Fruit fly (Drosophila melanogaster) whole organism, embryonic: ENCODE results near the gene CG7945.

Experiments
- B-H1 ChIP-seq: fragments of 200-800 bp; sonication (Bioruptor generic); IDR thresholded peaks from 3 replicates; pipeline ENCODE4 v1.3.6; 2022; ENCODE audit warnings: missing biosample characterization, missing genetic modification characterization
- CG10543 ChIP-seq: fragments of 200-800 bp; sonication (Bioruptor generic); optimal IDR thresholded peaks from 3 replicates; lab custom pipeline; 2017; ENCODE audit warnings: missing biosample characterization, mild to moderate bottlenecking, missing genetic modification characterization, moderate library complexity
- CG17912 ChIP-seq: fragments of 200-800 bp; sonication (Bioruptor generic); optimal IDR thresholded peaks from 2 replicates; lab custom pipeline; 2018; ENCODE audit warnings: missing biosample characterization, mild to moderate bottlenecking, missing genetic modification characterization
- CG18262 ChIP-seq: fragments of 200-800 bp; optimal IDR thresholded peaks from 3 replicates; lab custom pipeline; 2019; ENCODE audit warnings: missing biosample characterization, mild to moderate bottlenecking, missing genetic modification characterization, moderate library complexity
- CG18476 ChIP-seq: fragments of 200-800 bp; sonication (Bioruptor generic); optimal IDR thresholded peaks from 2 replicates; lab custom pipeline; 2016; ENCODE audit warnings: missing biosample characterization, mild to moderate bottlenecking, missing genetic modification characterization
- CG18764 ChIP-seq: fragments of 200-800 bp; sonication (Bioruptor generic); optimal IDR thresholded peaks from 3 replicates; lab custom pipeline; 2016; ENCODE audit warnings: missing biosample characterization, missing genetic modification characterization
- CG2678 ChIP-seq: fragments of 200-800 bp; sonication (Bioruptor generic); optimal IDR thresholded peaks from 3 replicates; lab custom pipeline; 2019; ENCODE audit warnings: missing biosample characterization, mild to moderate bottlenecking, missing genetic modification characterization, moderate library complexity
- CG2712 ChIP-seq: fragments of 200-800 bp; optimal IDR thresholded peaks from 3 replicates; lab custom pipeline; 2019; ENCODE audit warnings: missing biosample characterization, mild to moderate bottlenecking, missing genetic modification characterization, moderate library complexity
- CG3281 ChIP-seq: fragments of 200-800 bp; sonication (Bioruptor generic); optimal IDR thresholded peaks from 3 replicates; lab custom pipeline; 2017; ENCODE audit warnings: missing biosample characterization, mild to moderate bottlenecking, missing genetic modification characterization
- CG33557 ChIP-seq: fragments of 200-800 bp; sonication (Bioruptor generic); optimal IDR thresholded peaks from 2 replicates; lab custom pipeline; 2019; ENCODE audit warnings: missing biosample characterization, mild to moderate bottlenecking, missing genetic modification characterization, moderate library complexity
- CG4360 ChIP-seq: fragments of 200-800 bp; sonication (Bioruptor generic); IDR thresholded peaks from 2 replicates; pipeline ENCODE4 v1.3.6; 2022; ENCODE audit warnings: missing biosample characterization, missing genetic modification characterization
- CG43689 ChIP-seq: fragments of 200-800 bp; sonication (Bioruptor generic); IDR thresholded peaks from 2 replicates; pipeline ENCODE4 v1.3.6; 2022; ENCODE audit warnings: missing biosample characterization, missing genetic modification characterization
- CG4424 ChIP-seq: fragments of 200-800 bp; sonication (Bioruptor generic); optimal IDR thresholded peaks from 3 replicates; lab custom pipeline; 2016; ENCODE audit warnings: missing biosample characterization, missing genetic modification characterization
- CG4617 ChIP-seq: fragments of 200-800 bp; sonication (Bioruptor generic); optimal IDR thresholded peaks from 3 replicates; lab custom pipeline; 2016; ENCODE audit warnings: missing biosample characterization, missing genetic modification characterization, borderline replicate concordance
- CG6813 ChIP-seq: fragments of 200-800 bp; sonication (Bioruptor generic); optimal IDR thresholded peaks from 2 replicates; lab custom pipeline; 2017; ENCODE audit warnings: missing biosample characterization, missing genetic modification characterization, mild to moderate bottlenecking, moderate library complexity, missing genetic modification reagents
- CG7928 ChIP-seq: fragments of 200-800 bp; sonication (Bioruptor generic); optimal IDR thresholded peaks from 2 replicates; lab custom pipeline; 2017; ENCODE audit warnings: missing biosample characterization, mild to moderate bottlenecking, missing genetic modification characterization
- CG8478 ChIP-seq: fragments of >200 bp; optimal IDR thresholded peaks from 2 replicates; lab custom pipeline; 2018
- CrebB ChIP-seq: fragments of 200-800 bp; sonication (Bioruptor generic); optimal IDR thresholded peaks from 3 replicates; lab custom pipeline; 2018; ENCODE audit warnings: missing biosample characterization, mild to moderate bottlenecking, missing genetic modification characterization
- D19A ChIP-seq: fragments of 200-800 bp; optimal IDR thresholded peaks from 3 replicates; lab custom pipeline; 2019; ENCODE audit warnings: missing biosample characterization, mild to moderate bottlenecking, missing genetic modification characterization, moderate library complexity
- Dbx ChIP-seq: fragments of 200-800 bp; sonication (Bioruptor generic); IDR thresholded peaks from 3 replicates; pipeline ENCODE4 v1.3.6; 2022; ENCODE audit warnings: missing biosample characterization, missing genetic modification characterization
- Lhr ChIP-seq: fragments of 200-800 bp; sonication (Bioruptor generic); optimal IDR thresholded peaks from 3 replicates; lab custom pipeline; 2017; ENCODE audit warnings: mild to moderate bottlenecking, missing biosample characterization, missing genetic modification reagents, missing genetic modification characterization
- MBD-R2 ChIP-seq: fragments of 200-800 bp; sonication (Bioruptor generic); IDR thresholded peaks from 2 replicates; pipeline ENCODE4 v1.3.6; 2022; ENCODE audit warnings: missing biosample characterization, missing genetic modification characterization
- Max ChIP-seq: fragments of 200-800 bp; sonication (Bioruptor generic); optimal IDR thresholded peaks from 2 replicates; lab custom pipeline; 2016; ENCODE audit warnings: missing biosample characterization, mild to moderate bottlenecking, missing genetic modification characterization
- Myb ChIP-seq: fragments of 200-800 bp; sonication (Bioruptor generic); optimal IDR thresholded peaks from 2 replicates; lab custom pipeline; 2016; ENCODE audit warnings: missing biosample characterization, missing genetic modification characterization
- NC2α ChIP-seq: fragments of 200-800 bp; sonication (Bioruptor generic); optimal IDR thresholded peaks from 2 replicates; lab custom pipeline; 2016; ENCODE audit warnings: missing biosample characterization, missing genetic modification characterization
- Pdp1 ChIP-seq, 2 experiments: fragments of 200-800 bp; sonication (Bioruptor generic); optimal IDR thresholded peaks; 3 replicates each; lab custom pipeline; 2016; ENCODE audit warnings: missing biosample characterization in 2 of 2, missing genetic modification characterization in 2 of 2, mild to moderate bottlenecking in 1 of 2, moderate library complexity in 1 of 2
- Sox102F ChIP-seq: fragments of 200-800 bp; sonication (Bioruptor generic); optimal IDR thresholded peaks from 2 replicates; lab custom pipeline; 2018; ENCODE audit warnings: missing biosample characterization, mild to moderate bottlenecking, missing genetic modification characterization, moderate library complexity
- Vsx1 ChIP-seq: fragments of 200-800 bp; sonication (Bioruptor generic); optimal IDR thresholded peaks from 2 replicates; lab custom pipeline; 2017; ENCODE audit warnings: missing biosample characterization, mild to moderate bottlenecking, missing genetic modification characterization, missing genetic modification reagents
- ac ChIP-seq: fragments of 200-800 bp; sonication (Bioruptor generic); optimal IDR thresholded peaks from 3 replicates; lab custom pipeline; 2017; ENCODE audit warnings: missing biosample characterization, mild to moderate bottlenecking, missing genetic modification characterization
- ase ChIP-seq: fragments of 200-800 bp; sonication (Bioruptor generic); IDR thresholded peaks from 3 replicates; pipeline ENCODE4 v1.3.6; 2022; ENCODE audit warnings: missing biosample characterization, missing genetic modification characterization
- btn ChIP-seq: fragments of 200-800 bp; sonication (Bioruptor generic); optimal IDR thresholded peaks from 2 replicates; lab custom pipeline; 2016; ENCODE audit warnings: missing biosample characterization, missing genetic modification characterization
- cas ChIP-seq: fragments of 200-800 bp; sonication (Bioruptor generic); IDR thresholded peaks from 2 replicates; pipeline ENCODE4 v1.3.6; 2022; ENCODE audit warnings: missing biosample characterization, missing genetic modification characterization
- chinmo ChIP-seq: fragments of 200-800 bp; sonication (Bioruptor generic); IDR thresholded peaks from 4 replicates; pipeline ENCODE4 v1.3.6; 2022; ENCODE audit warnings: missing biosample characterization, missing genetic modification characterization; ENCODE audit not compliant: partially characterized antibody
- crp ChIP-seq, 2 experiments: fragments of 200-800 bp; sonication (Bioruptor generic); optimal IDR thresholded peaks; 2 replicates in 1 of 2; 3 replicates in 1 of 2; lab custom pipeline; 2017; ENCODE audit warnings: missing biosample characterization in 2 of 2, missing genetic modification characterization in 2 of 2, mild to moderate bottlenecking in 1 of 2, moderate library complexity in 1 of 2
- cwo ChIP-seq: fragments of 200-800 bp; sonication (Bioruptor generic); optimal IDR thresholded peaks from 3 replicates; lab custom pipeline; 2017; ENCODE audit warnings: missing biosample characterization, missing genetic modification characterization, mild to moderate bottlenecking, moderate library complexity, missing genetic modification reagents
- disco-r ChIP-seq: fragments of 200-800 bp; sonication (Bioruptor generic); optimal IDR thresholded peaks from 2 replicates; lab custom pipeline; 2016; ENCODE audit warnings: missing biosample characterization, missing genetic modification characterization
- emc ChIP-seq: fragments of 200-800 bp; sonication (Bioruptor generic); optimal IDR thresholded peaks from 2 replicates; lab custom pipeline; 2016; ENCODE audit warnings: missing biosample characterization, missing genetic modification characterization
- ewg ChIP-seq: fragments of 200-800 bp; sonication (Bioruptor generic); optimal IDR thresholded peaks from 3 replicates; lab custom pipeline; 2017; ENCODE audit warnings: mild to moderate bottlenecking, missing biosample characterization, missing genetic modification reagents, missing genetic modification characterization
- fd64A ChIP-seq: fragments of 200-800 bp; sonication (Bioruptor generic); optimal IDR thresholded peaks from 3 replicates; lab custom pipeline; 2018; ENCODE audit warnings: missing biosample characterization, mild to moderate bottlenecking, missing genetic modification characterization
- gcm2 ChIP-seq: fragments of 200-800 bp; sonication (Bioruptor generic); optimal IDR thresholded peaks from 2 replicates; lab custom pipeline; 2016; ENCODE audit warnings: missing biosample characterization, missing genetic modification characterization
- grn ChIP-seq: fragments of 200-800 bp; sonication (Bioruptor generic); optimal IDR thresholded peaks from 3 replicates; lab custom pipeline; 2017; ENCODE audit warnings: missing biosample characterization, missing genetic modification characterization
- h ChIP-seq: fragments of >200 bp; optimal IDR thresholded peaks from 2 replicates; lab custom pipeline; 2017
- mam ChIP-seq: fragments of 200-800 bp; sonication (Bioruptor generic); optimal IDR thresholded peaks from 3 replicates; lab custom pipeline; 2016; ENCODE audit warnings: missing biosample characterization, missing genetic modification characterization
- mirr ChIP-seq: fragments of 200-800 bp; sonication (Bioruptor generic); optimal IDR thresholded peaks from 3 replicates; lab custom pipeline; 2018; ENCODE audit warnings: missing biosample characterization, mild to moderate bottlenecking, missing genetic modification characterization
- nerfin-1 ChIP-seq: fragments of 200-800 bp; sonication (Bioruptor generic); optimal IDR thresholded peaks from 3 replicates; lab custom pipeline; 2019; ENCODE audit warnings: missing biosample characterization, mild to moderate bottlenecking, missing genetic modification characterization, moderate library complexity
- pb ChIP-seq: fragments of 200-800 bp; sonication (Bioruptor generic); optimal IDR thresholded peaks from 3 replicates; lab custom pipeline; 2016; ENCODE audit warnings: missing biosample characterization, missing genetic modification characterization
- row ChIP-seq: fragments of 200-800 bp; sonication (Bioruptor generic); IDR thresholded peaks from 3 replicates; pipeline ENCODE4 v1.3.6; 2022; ENCODE audit warnings: missing biosample characterization, missing genetic modification characterization
- sens ChIP-seq: fragments of 200-800 bp; sonication (Bioruptor generic); peaks from one replicate; lab custom pipeline; 2016; ENCODE audit warnings: missing biosample characterization, missing genetic modification characterization
- sqz ChIP-seq: fragments of 200-800 bp; sonication (Bioruptor generic); optimal IDR thresholded peaks from 3 replicates; lab custom pipeline; 2018; ENCODE audit warnings: missing biosample characterization, mild to moderate bottlenecking, missing genetic modification characterization
- zfh1 ChIP-seq: fragments of 200-800 bp; sonication (Bioruptor generic); IDR thresholded peaks from 3 replicates; pipeline ENCODE4 v1.3.6; 2022; ENCODE audit warnings: missing biosample characterization, missing genetic modification characterization

Gene CG7945

DNA sequence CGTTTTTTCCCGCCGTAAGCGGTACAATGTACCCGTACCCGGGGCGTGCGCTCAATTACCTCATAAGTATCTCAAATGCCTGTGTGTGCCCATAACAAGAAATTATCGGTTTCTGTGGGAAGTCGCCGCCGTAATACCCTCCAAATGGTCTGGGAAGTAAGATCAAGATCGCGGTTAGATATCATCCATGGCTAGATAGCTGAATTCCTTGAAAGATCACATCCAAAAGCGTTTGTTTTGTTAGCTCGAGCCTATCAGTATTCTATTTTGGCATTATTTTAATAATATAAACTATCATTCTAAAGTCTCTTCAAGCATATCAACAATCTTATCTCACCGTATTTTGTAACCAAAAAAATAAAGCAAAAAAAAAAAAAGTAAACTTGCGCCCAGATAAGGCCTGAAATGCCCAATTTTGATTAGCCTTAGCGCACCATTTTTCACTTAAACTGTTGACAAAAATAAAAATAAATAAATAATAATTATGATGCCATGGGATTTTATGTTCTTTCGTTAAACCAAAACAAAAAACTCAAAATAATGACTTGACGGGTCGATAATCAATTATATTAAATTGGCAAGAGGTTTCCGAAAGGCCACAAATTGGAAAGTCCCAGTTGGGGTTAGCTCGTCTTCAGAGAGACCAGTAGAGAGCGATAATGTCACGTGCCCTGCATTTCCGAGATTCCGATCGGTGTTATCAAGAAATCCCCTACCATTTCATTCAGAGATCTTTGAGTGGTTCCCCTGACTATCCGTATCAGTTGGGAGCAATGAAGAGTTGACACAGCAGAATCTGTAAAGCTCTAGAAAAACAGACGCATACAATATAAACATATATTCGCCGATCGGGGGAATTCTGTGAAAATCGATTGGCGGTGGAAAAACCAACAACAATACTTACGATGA, 14.9 kb upstream of the CG7945 start (continued):
- TF ChIP-seq Vsx1 (peak; percentile 55), nerfin-1 (tag; lab: Kevin White, UChicago) (no peak), Dbx (GFP tag; lab: Robert Waterston, UW) (no peak), CG3281 (no peak), CG2712 (peak; percentile 6), Pdp1 (GFP tag; optimal IDR thresholded peaks at IDR 0.05; lab: Kevin White, UChicago) (peak in 1 of 2 experiments; percentile 35), ase (no peak), sqz (GFP tag; lab: Kevin White, UChicago) (peak; percentile 77), ac (GFP tag; lab: Kevin White, UChicago) (no peak), D19A (peak; percentile 72), fd64A (GFP tag; lab: Kevin White, UChicago) (no peak), Myb (GFP tag; lab: Kevin White, UChicago) (no peak), CG10543 (GFP tag; lab: Kevin White, UChicago) (no peak), disco-r (no peak), CG4424 (GFP tag; lab: Kevin White, UChicago) (no peak), CG18476 (GFP tag; lab: Kevin White, UChicago) (no peak), h (no peak), chinmo (GFP tag; lab: Robert Waterston, UW) (0 out of 4 replicates have a peak, but pooled peaks have one; percentile 20), gcm2 (no peak), CG8478 (lab: Kevin White, UChicago) (no peak), cwo (peak; percentile 84), Lhr (no peak), row (peak; percentile 44; the same call in 2 of the 3 replicates), Max (GFP tag; lab: Kevin White, UChicago) (no peak), crp (GFP tag; optimal IDR thresholded peaks at IDR 0.05; lab: Kevin White, UChicago) (no peak), Sox102F (GFP tag; lab: Kevin White, UChicago) (peak; percentile 35), NC2α (GFP tag; lab: Kevin White, UChicago) (no peak), CG4617 (no peak), zfh1 (no peak), sens (GFP tag; lab: Kevin White, UChicago) (peak; percentile 45), CG18262 (tag; lab: Kevin White, UChicago) (peak; percentile 18), ewg (no peak), CG17912 (GFP tag; lab: Kevin White, UChicago) (no peak), CG7928 (GFP tag; lab: Kevin White, UChicago) (no peak), grn (GFP tag; lab: Kevin White, UChicago) (peak; percentile 86), pb (GFP tag; lab: Kevin White, UChicago) (no peak), CG4360 (GFP tag; lab: Robert Waterston, UW) (no peak), mirr (GFP tag; lab: Kevin White, UChicago) (peak; percentile 41), btn (GFP tag; lab: Kevin White, UChicago) (no peak), CG6813 (no peak), cas (GFP tag; lab: Robert Waterston, UW) (no peak), MBD-R2 (GFP tag; lab: Robert Waterston, UW) (no peak), CrebB (no peak), B-H1 (no peak), CG18764 (GFP tag; lab: Kevin White, UChicago) (no peak), CG43689 (GFP tag; lab: Robert Waterston, UW) (no peak), CG2678 (tag; lab: Kevin White, UChicago) (no peak), mam (GFP tag; lab: Kevin White, UChicago) (no peak), CG33557 (GFP tag; lab: Kevin White, UChicago) (no peak), emc (no peak)
